Worm (Caenorhabditis elegans): ENCODE data around the gene Y43F8B.11.
A peak's percentile ranks its signal among the peaks of the same experiment; 100 is the strongest.

Gene Y43F8B.11

DNA sequence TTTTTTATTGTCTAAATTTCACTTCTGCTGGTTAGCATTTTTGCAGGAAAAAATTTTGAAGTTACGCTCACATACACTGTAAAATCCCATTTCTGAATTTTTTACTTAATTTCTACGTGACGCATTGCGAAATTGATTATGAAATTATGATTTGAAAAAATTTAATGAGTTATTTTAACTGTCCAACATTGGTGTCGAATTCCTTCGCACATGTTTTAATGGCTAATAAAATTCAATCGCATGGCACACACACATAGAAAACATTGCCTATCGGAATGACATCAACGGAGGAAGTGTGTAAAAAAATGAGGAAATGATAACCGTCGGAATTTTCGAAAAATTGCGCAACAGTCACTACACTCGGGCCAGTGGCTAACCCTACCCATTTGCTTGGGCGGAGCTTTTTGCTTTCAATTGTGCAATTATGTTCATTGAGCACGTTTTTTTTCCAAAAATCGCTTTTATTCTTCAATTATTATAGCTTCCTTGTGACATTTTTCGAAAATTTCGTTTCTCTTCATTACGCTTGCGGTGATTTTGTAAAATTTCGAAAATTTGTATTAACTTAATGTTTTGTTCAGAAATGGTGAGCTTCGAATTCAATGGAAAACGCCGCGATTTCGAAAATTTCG lies 36.6 kb upstream of the Y43F8B.11 start, which contains the start of gene C25F9.16 (continued):
- no peak for TF ChIP-seq ama-1 (optimal IDR thresholded peaks at IDR 0.05)
- no peak for TF ChIP-seq set-16 (GFP tag; IDR thresholded peaks at IDR 0.05)
- no peak for TF ChIP-seq cey-2 (tag; optimal IDR thresholded peaks at IDR 0.05; ENCODE audit: borderline replicate concordance, insufficient read depth)
- TF ChIP-seq ces-1 (GFP tag; optimal IDR thresholded peaks at IDR 0.05) = no peak
- no peak for TF ChIP-seq unc-130 (GFP tag; optimal IDR thresholded peaks at IDR 0.05)
- no peak for TF ChIP-seq hlh-11 (tag; optimal IDR thresholded peaks at IDR 0.05)
- no peak for TF ChIP-seq nhr-111 (GFP tag; optimal IDR thresholded peaks at IDR 0.05)
- peak; percentile 42 for TF ChIP-seq pqm-1 (tag; optimal IDR thresholded peaks at IDR 0.05)
- TF ChIP-seq unc-62 (GFP tag; optimal IDR thresholded peaks at IDR 0.05 in 1 of 2) = no peak
- TF ChIP-seq unc-62 (tag; optimal IDR thresholded peaks at IDR 0.05) = no peak
- no peak for TF ChIP-seq lin-13 (GFP tag; optimal IDR thresholded peaks at IDR 0.05)
- no peak for TF ChIP-seq hif-1 (tag; optimal IDR thresholded peaks at IDR 0.05)
- TF ChIP-seq spr-1 (tag; optimal IDR thresholded peaks at IDR 0.05) = no peak
- TF ChIP-seq skn-1 (tag; optimal IDR thresholded peaks at IDR 0.05) = no peak
- no peak for TF ChIP-seq ZK337.2 (GFP tag; IDR thresholded peaks at IDR 0.05)
- TF ChIP-seq hlh-30 (tag; optimal IDR thresholded peaks at IDR 0.05; ENCODE audit: insufficient read depth) = no peak
- TF ChIP-seq dmd-6 (GFP tag; IDR thresholded peaks at IDR 0.05) = no peak
- no peak for TF ChIP-seq Y75B8A.6 (GFP tag; IDR thresholded peaks at IDR 0.05)
- no peak for TF ChIP-seq mdl-1 (tag; optimal IDR thresholded peaks at IDR 0.05)
- no peak for TF ChIP-seq madf-5 (GFP tag; IDR thresholded peaks at IDR 0.05)
- no peak for TF ChIP-seq daf-16 (GFP tag; optimal IDR thresholded peaks at IDR 0.05)
- peak; percentile 33 for TF ChIP-seq daf-16 (tag; optimal IDR thresholded peaks at IDR 0.05)
- no peak for TF ChIP-seq nhr-10 (tag; optimal IDR thresholded peaks at IDR 0.05)
- no peak for TF ChIP-seq nhr-25 (tag; optimal IDR thresholded peaks at IDR 0.05; ENCODE audit: borderline replicate concordance, insufficient read depth)
- no peak for TF ChIP-seq nhr-48 (tag; optimal IDR thresholded peaks at IDR 0.05)
- 0 out of 2 replicates have a peak, but pooled peaks have one; percentile 26 for TF ChIP-seq ceh-20 (GFP tag; IDR thresholded peaks at IDR 0.05)
- TF ChIP-seq hmg-1.1 (GFP tag; IDR thresholded peaks at IDR 0.05) = no peak
- no peak for TF ChIP-seq ztf-11 (tag; optimal IDR thresholded peaks at IDR 0.05)
- TF ChIP-seq daf-8 (GFP tag; IDR thresholded peaks at IDR 0.05) = no peak
- no peak for TF ChIP-seq lin-1 (GFP tag; IDR thresholded peaks at IDR 0.05)

DNA sequence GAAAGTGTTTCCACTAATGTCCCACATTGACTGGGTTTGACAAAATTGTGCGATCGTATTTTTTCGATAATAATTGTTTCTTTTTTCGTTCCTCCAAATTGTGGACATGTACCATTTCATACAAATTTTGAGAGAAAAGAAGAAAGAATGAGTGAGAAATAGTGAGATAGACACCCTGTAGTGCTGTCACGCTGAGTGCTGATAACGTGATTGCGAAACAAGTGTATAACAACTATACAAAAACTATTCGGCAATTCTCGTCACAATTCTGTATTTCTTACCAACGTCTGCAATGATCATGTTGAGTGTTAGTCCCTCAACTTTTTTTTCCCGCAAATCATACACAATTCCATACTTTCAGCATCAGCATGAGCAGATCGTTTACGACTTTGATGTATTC lies 34.2 kb upstream of the Y43F8B.11 start, which contains the start of gene C25F9.14:
Gene C25F9.14, plus strand, starts transcription at position 178 of the 400 bp plus-strand sequence.
- no peak for TF ChIP-seq ceh-62 (tag; optimal IDR thresholded peaks at IDR 0.05)
- no peak for TF ChIP-seq zip-2 (tag; optimal IDR thresholded peaks at IDR 0.05)
- 0 out of 2 replicates have a peak, but pooled peaks have one; percentile 17 for TF ChIP-seq dmd-6 (GFP tag; IDR thresholded peaks at IDR 0.05)
- peak; percentile 20 for TF ChIP-seq hlh-30 (tag; optimal IDR thresholded peaks at IDR 0.05; ENCODE audit: insufficient read depth)
- no peak for TF ChIP-seq nhr-48 (tag; optimal IDR thresholded peaks at IDR 0.05)
- peak; percentile 12 for TF ChIP-seq hlh-11 (tag; optimal IDR thresholded peaks at IDR 0.05)
- TF ChIP-seq pha-4 (GFP tag; IDR thresholded peaks at IDR 0.05) = no peak
- no peak for TF ChIP-seq pha-4 (tag; optimal IDR thresholded peaks at IDR 0.05)
- no peak for TF ChIP-seq T26A8.4 (GFP tag; IDR thresholded peaks at IDR 0.05)
- TF ChIP-seq nhr-28 (tag; optimal IDR thresholded peaks at IDR 0.05) = peak; percentile 59
- TF ChIP-seq Y48G9A.11 (GFP tag; IDR thresholded peaks at IDR 0.05) = no peak
- TF ChIP-seq mxl-3 (GFP tag; optimal IDR thresholded peaks at IDR 0.05) = peak; percentile 19
- TF ChIP-seq daf-16 (GFP tag; optimal IDR thresholded peaks at IDR 0.05) = no peak
- TF ChIP-seq daf-16 (tag; optimal IDR thresholded peaks at IDR 0.05) = peak; percentile 17
- TF ChIP-seq nhr-41 (GFP tag; IDR thresholded peaks at IDR 0.05) = no peak
- TF ChIP-seq pqm-1 (tag; optimal IDR thresholded peaks at IDR 0.05) = peak; percentile 56
- no peak for TF ChIP-seq skn-1 (tag; optimal IDR thresholded peaks at IDR 0.05)

Measured in whole organism, L4 larva.